Worm (Caenorhabditis elegans): ENCODE results near the gene fbxa-38.

ce11 chrIII:2211120-2211519 lies 13.4 kb upstream of the fbxa-38 start, which contains the start of gene C39B5.14:
- TF ChIP-seq nhr-77 (tag; optimal IDR thresholded peaks at IDR 0.05): no peak
- no peak for TF ChIP-seq aly-2 (tag; optimal IDR thresholded peaks at IDR 0.05)
